Worm (Caenorhabditis elegans): ENCODE data around the gene irld-29.
"Not testable (repeated sequence)": the region's sequence is repeated elsewhere in the genome, so short reads cannot be mapped to it uniquely, and the experiment has no call there.

Gene irld-29

ce11 chrV:2326378-2326777 lies 12.1 kb downstream of the irld-29 start, which contains the start of gene pud-4:
TSS of gene pud-4 (plus strand) at chrV:2326678.
- TF ChIP-seq ama-1 (optimal IDR thresholded peaks at IDR 0.05), result no peak

- TF ChIP-seq ceh-13 (GFP tag; optimal IDR thresholded peaks at IDR 0.05), result no peak
- TF ChIP-seq tra-4 (tag; optimal IDR thresholded peaks at IDR 0.05), result no peak
- no peak for TF ChIP-seq B0310.2 (tag; optimal IDR thresholded peaks at IDR 0.05)
- TF ChIP-seq ama-1 (optimal IDR thresholded peaks at IDR 0.05), result no peak
- no peak for TF ChIP-seq pes-1 (GFP tag; IDR thresholded peaks at IDR 0.05)
- TF ChIP-seq aly-1 (tag; optimal IDR thresholded peaks at IDR 0.05), result no peak
- TF ChIP-seq ets-7 (tag; optimal IDR thresholded peaks at IDR 0.05), result no peak
- TF ChIP-seq ceh-36 (tag; optimal IDR thresholded peaks at IDR 0.05), result no peak
- TF ChIP-seq tbx-37 (GFP tag; conservative IDR thresholded peaks at IDR 0.05), result no peak
These were observed 13.4 kb downstream of the irld-29 start, which contains the start of gene pud-3 for ce11 chrV:2325052-2325451. TSS of gene pud-3 (minus strand) at chrV:2325152.

ce11 chrV:2324260-2324659 lies 14.2 kb downstream of the irld-29 start:
- TF ChIP-seq tbx-37 (GFP tag; conservative IDR thresholded peaks at IDR 0.05) (no peak), aly-1 (tag; optimal IDR thresholded peaks at IDR 0.05) (no peak), hnd-1 (tag; optimal IDR thresholded peaks at IDR 0.05) (no peak), F13C5.2 (tag; optimal IDR thresholded peaks at IDR 0.05) (no peak), pes-1 (GFP tag; IDR thresholded peaks at IDR 0.05) (no peak), ceh-13 (GFP tag; optimal IDR thresholded peaks at IDR 0.05) (no peak)

- not testable (repeated sequence) for TF ChIP-seq scrt-1 (GFP tag; IDR thresholded peaks at IDR 0.05); ets-7 (tag; optimal IDR thresholded peaks at IDR 0.05); B0310.2 (tag; optimal IDR thresholded peaks at IDR 0.05)
These were observed 16.0 kb downstream of the irld-29 start, which contains the start of gene pud-1.2 for ce11 chrV:2322466-2322865. TSS of gene pud-1.2 (minus strand) at chrV:2322566.

ce11 chrV:2321001-2321400 lies 17.4 kb downstream of the irld-29 start, which contains the start of gene Y19D10B.6:
TSS of gene Y19D10B.6 (minus strand) at chrV:2321101.
- not testable (repeated sequence) for TF ChIP-seq ceh-36 (tag; optimal IDR thresholded peaks at IDR 0.05); hmg-4 (GFP tag; optimal IDR thresholded peaks at IDR 0.05); ama-1 (optimal IDR thresholded peaks at IDR 0.05)

ce11 chrV:2308246-2308645 lies 30.2 kb downstream of the irld-29 start:
- TF ChIP-seq hmbx-1 (tag; optimal IDR thresholded peaks at IDR 0.05) (no peak), sea-1 (GFP tag; conservative IDR thresholded peaks at IDR 0.05) (no peak), B0310.2 (tag; optimal IDR thresholded peaks at IDR 0.05) (no peak), ama-1 (optimal IDR thresholded peaks at IDR 0.05) (no peak), pes-1 (GFP tag; IDR thresholded peaks at IDR 0.05) (no peak), tbx-11 (GFP tag; IDR thresholded peaks at IDR 0.05) (no peak), tra-4 (tag; optimal IDR thresholded peaks at IDR 0.05) (no peak), tbx-37 (GFP tag; conservative IDR thresholded peaks at IDR 0.05) (no peak), F13C5.2 (tag; optimal IDR thresholded peaks at IDR 0.05) (no peak), ets-7 (tag; optimal IDR thresholded peaks at IDR 0.05) (no peak), ceh-36 (tag; optimal IDR thresholded peaks at IDR 0.05) (no peak), flt-1 (GFP tag; IDR thresholded peaks at IDR 0.05) (no peak), hmg-4 (GFP tag; optimal IDR thresholded peaks at IDR 0.05) (no peak), ceh-13 (GFP tag; optimal IDR thresholded peaks at IDR 0.05) (no peak)

- TF ChIP-seq B0310.2 (tag; optimal IDR thresholded peaks at IDR 0.05) (no peak), hmg-4 (GFP tag; optimal IDR thresholded peaks at IDR 0.05) (no peak), F13C5.2 (tag; optimal IDR thresholded peaks at IDR 0.05) (no peak), hmbx-1 (tag; optimal IDR thresholded peaks at IDR 0.05) (no peak), scrt-1 (GFP tag; IDR thresholded peaks at IDR 0.05) (no peak), aly-1 (tag; optimal IDR thresholded peaks at IDR 0.05) (no peak), pes-1 (GFP tag; IDR thresholded peaks at IDR 0.05) (no peak), tbx-11 (GFP tag; IDR thresholded peaks at IDR 0.05) (no peak), sea-1 (GFP tag; conservative IDR thresholded peaks at IDR 0.05) (no peak), ama-1 (optimal IDR thresholded peaks at IDR 0.05) (no peak), ceh-13 (GFP tag; optimal IDR thresholded peaks at IDR 0.05) (no peak), tra-4 (tag; optimal IDR thresholded peaks at IDR 0.05) (no peak), ceh-36 (tag; optimal IDR thresholded peaks at IDR 0.05) (no peak), ets-7 (tag; optimal IDR thresholded peaks at IDR 0.05) (no peak)
These were observed 32.1 kb downstream of the irld-29 start for ce11 chrV:2306383-2306782.

- no peak for TF ChIP-seq F13C5.2 (tag; optimal IDR thresholded peaks at IDR 0.05)
These were observed 34.7 kb downstream of the irld-29 start, which contains the start of gene irld-15 for ce11 chrV:2303775-2304174. TSS of gene irld-15 (minus strand) at chrV:2303875.

ce11 chrV:2300905-2301304 lies 37.5 kb downstream of the irld-29 start, which contains the start of gene Y19D10B.8:
TSS of gene Y19D10B.8 (minus strand) at chrV:2301005.
- TF ChIP-seq tbx-11 (GFP tag; IDR thresholded peaks at IDR 0.05), result no peak
- no peak for TF ChIP-seq hnd-1 (tag; optimal IDR thresholded peaks at IDR 0.05)

- TF ChIP-seq hmg-4 (GFP tag; optimal IDR thresholded peaks at IDR 0.05) (no peak), tra-4 (tag; optimal IDR thresholded peaks at IDR 0.05) (no peak), aly-1 (tag; optimal IDR thresholded peaks at IDR 0.05) (no peak), ama-1 (optimal IDR thresholded peaks at IDR 0.05) (no peak), scrt-1 (GFP tag; IDR thresholded peaks at IDR 0.05) (no peak), B0310.2 (tag; optimal IDR thresholded peaks at IDR 0.05) (no peak), hmbx-1 (tag; optimal IDR thresholded peaks at IDR 0.05) (no peak), ceh-13 (GFP tag; optimal IDR thresholded peaks at IDR 0.05) (no peak), pes-1 (GFP tag; IDR thresholded peaks at IDR 0.05) (no peak), sea-1 (GFP tag; conservative IDR thresholded peaks at IDR 0.05) (no peak), hnd-1 (tag; optimal IDR thresholded peaks at IDR 0.05) (no peak), tbx-37 (GFP tag; conservative IDR thresholded peaks at IDR 0.05) (no peak), ets-7 (tag; optimal IDR thresholded peaks at IDR 0.05) (no peak), tbx-11 (GFP tag; IDR thresholded peaks at IDR 0.05) (no peak), ceh-36 (tag; optimal IDR thresholded peaks at IDR 0.05) (no peak), F13C5.2 (tag; optimal IDR thresholded peaks at IDR 0.05) (no peak), flt-1 (GFP tag; IDR thresholded peaks at IDR 0.05) (no peak)
These were observed 43.9 kb downstream of the irld-29 start, which contains the start of gene nhr-226 for ce11 chrV:2294577-2294976. TSS of gene nhr-226 (plus strand) at chrV:2294877.
